Fruit fly (Drosophila melanogaster) whole organism, embryonic: ENCODE measurements around the gene TMEM216.

Source experiments
- CG1024 ChIP-seq: fragments of 200-800 bp; sonication (Bioruptor generic); IDR thresholded peaks from 2 replicates; pipeline ENCODE4 v1.3.6; 2022; ENCODE audit warnings: missing biosample characterization, missing genetic modification characterization
- CG11093 ChIP-seq: fragments of 200-800 bp; sonication (Bioruptor generic); IDR thresholded peaks from 3 replicates; pipeline ENCODE4 v1.3.6; 2022; ENCODE audit warnings: missing biosample characterization, missing genetic modification characterization
- CG12071 ChIP-seq: fragments of 200-800 bp; sonication (Bioruptor generic); optimal IDR thresholded peaks from 3 replicates; lab custom pipeline; 2018; ENCODE audit warnings: missing biosample characterization, mild to moderate bottlenecking, missing genetic modification characterization
- CG12155 ChIP-seq: fragments of 200-800 bp; sonication (Bioruptor generic); optimal IDR thresholded peaks from 3 replicates; lab custom pipeline; 2016; ENCODE audit warnings: missing biosample characterization, missing genetic modification characterization
- CG12659 ChIP-seq: fragments of 200-800 bp; sonication (Bioruptor generic); optimal IDR thresholded peaks from 3 replicates; lab custom pipeline; 2017; ENCODE audit warnings: mild to moderate bottlenecking, missing biosample characterization, missing genetic modification reagents, missing genetic modification characterization
- CG13287 ChIP-seq: fragments of 200-800 bp; sonication (Bioruptor generic); IDR thresholded peaks from 2 replicates; pipeline ENCODE4 v1.3.6; 2022; ENCODE audit warnings: missing biosample characterization, missing genetic modification characterization; ENCODE audit not compliant: partially characterized antibody
- CG14050 ChIP-seq: fragments of 200-800 bp; sonication (Bioruptor generic); IDR thresholded peaks from 3 replicates; pipeline ENCODE4 v1.3.6; 2022; ENCODE audit warnings: missing biosample characterization, missing genetic modification characterization
- CG14441 ChIP-seq: fragments of 200-800 bp; sonication (Bioruptor generic); IDR thresholded peaks from 2 replicates; pipeline ENCODE4 v1.3.6; 2022; ENCODE audit warnings: missing biosample characterization, missing genetic modification characterization
- CG16863 ChIP-seq: fragments of 200-800 bp; sonication (Bioruptor generic); optimal IDR thresholded peaks from 3 replicates; lab custom pipeline; 2016; ENCODE audit warnings: missing biosample characterization, missing genetic modification characterization
- CG17385 ChIP-seq: fragments of 200-800 bp; sonication (Bioruptor generic); optimal IDR thresholded peaks from 3 replicates; lab custom pipeline; 2018; ENCODE audit warnings: missing biosample characterization, mild to moderate bottlenecking, missing genetic modification characterization
- CG1832 ChIP-seq: fragments of 200-800 bp; sonication (Bioruptor generic); optimal IDR thresholded peaks from 2 replicates; lab custom pipeline; 2017; ENCODE audit warnings: missing biosample characterization, mild to moderate bottlenecking, missing genetic modification characterization, inconsistent platforms
- CG2199 ChIP-seq: fragments of 200-800 bp; sonication (Bioruptor generic); IDR thresholded peaks from 3 replicates; pipeline ENCODE4 v1.3.6; 2022; ENCODE audit warnings: missing biosample characterization, missing genetic modification characterization
- CG30403 ChIP-seq: fragments of 200-800 bp; sonication (Bioruptor generic); optimal IDR thresholded peaks from 3 replicates; lab custom pipeline; 2016; ENCODE audit warnings: missing biosample characterization, missing genetic modification characterization
- CG3838 ChIP-seq: fragments of 200-800 bp; sonication (Bioruptor generic); optimal IDR thresholded peaks from 3 replicates; lab custom pipeline; 2016; ENCODE audit warnings: missing biosample characterization, missing genetic modification characterization
- CG6683 ChIP-seq: fragments of 200-800 bp; sonication (Bioruptor generic); optimal IDR thresholded peaks from 2 replicates; lab custom pipeline; 2017; ENCODE audit warnings: missing biosample characterization, mild to moderate bottlenecking, missing genetic modification characterization, missing genetic modification reagents
- CG6813 ChIP-seq: fragments of 200-800 bp; sonication (Bioruptor generic); optimal IDR thresholded peaks from 2 replicates; lab custom pipeline; 2017; ENCODE audit warnings: missing biosample characterization, missing genetic modification characterization, mild to moderate bottlenecking, moderate library complexity, missing genetic modification reagents
- CG8944 ChIP-seq: fragments of 200-800 bp; sonication (Bioruptor generic); optimal IDR thresholded peaks from 3 replicates; lab custom pipeline; 2016; ENCODE audit warnings: missing biosample characterization, missing genetic modification characterization
- Dbx ChIP-seq: fragments of 200-800 bp; sonication (Bioruptor generic); IDR thresholded peaks from 3 replicates; pipeline ENCODE4 v1.3.6; 2022; ENCODE audit warnings: missing biosample characterization, missing genetic modification characterization
- Dip2 ChIP-seq: fragments of 200-800 bp; sonication (Bioruptor generic); IDR thresholded peaks from 2 replicates; pipeline ENCODE4 v1.3.6; 2022; ENCODE audit warnings: missing biosample characterization, missing genetic modification characterization
- Dp ChIP-seq: fragments of 200-800 bp; sonication (Bioruptor generic); optimal IDR thresholded peaks from 2 replicates; lab custom pipeline; 2018; ENCODE audit warnings: missing biosample characterization, mild to moderate bottlenecking, missing genetic modification characterization, moderate library complexity
- Drgx ChIP-seq: fragments of 200-800 bp; sonication (Bioruptor generic); IDR thresholded peaks from 2 replicates; pipeline ENCODE4 v1.3.6; 2022; ENCODE audit warnings: missing biosample characterization, missing genetic modification characterization
- Hr51 ChIP-seq, 2 experiments: fragments of 200-800 bp; sonication (Bioruptor generic); optimal IDR thresholded peaks; 2 replicates in 1 of 2; 3 replicates in 1 of 2; lab custom pipeline; 2016 to 2018; ENCODE audit warnings: missing biosample characterization in 2 of 2, missing genetic modification characterization in 2 of 2, mild to moderate bottlenecking in 1 of 2, moderate library complexity in 1 of 2
- Hr78 ChIP-seq, 2 experiments: fragments of 200-800 bp in 1 of 2; fragments of >200 bp in 1 of 2; sonication (Bioruptor generic) in 1 of 2; optimal IDR thresholded peaks; 2 replicates each; lab custom pipeline; 2017 to 2019; ENCODE audit warnings: missing biosample characterization in 2 of 2, missing genetic modification characterization in 2 of 2, mild to moderate bottlenecking in 1 of 2, moderate library complexity in 1 of 2
- Kr ChIP-seq: fragments of 200-800 bp; sonication (Bioruptor generic); optimal IDR thresholded peaks from 2 replicates; lab custom pipeline; 2017; ENCODE audit warnings: missing biosample characterization, mild to moderate bottlenecking, missing genetic modification characterization
- Lpt ChIP-seq: fragments of >200 bp; optimal IDR thresholded peaks from 2 replicates; lab custom pipeline; 2018; ENCODE audit warnings: missing biosample characterization, missing genetic modification characterization
- MESR4 ChIP-seq: fragments of 200-800 bp; sonication (Bioruptor generic); optimal IDR thresholded peaks from 2 replicates; lab custom pipeline; 2018; ENCODE audit warnings: missing biosample characterization, mild to moderate bottlenecking, missing genetic modification characterization, moderate library complexity
- NK7.1 ChIP-seq: fragments of 200-800 bp; sonication (Bioruptor generic); optimal IDR thresholded peaks from 3 replicates; lab custom pipeline; 2016; ENCODE audit warnings: missing biosample characterization, missing genetic modification characterization
- Side ChIP-seq: fragments of 200-800 bp; sonication (Bioruptor generic); optimal IDR thresholded peaks from 2 replicates; lab custom pipeline; 2016; ENCODE audit warnings: missing biosample characterization, missing genetic modification characterization
- Stat92E ChIP-seq, 3 experiments: fragments of >200 bp in 2 of 3; fragments of 200-800 bp in 1 of 3; sonication (Bioruptor generic) in 1 of 3; optimal IDR thresholded peaks; 2 replicates each; lab custom pipeline; 2017 to 2019; ENCODE audit warnings: missing biosample characterization in 3 of 3, missing genetic modification characterization in 3 of 3, mild to moderate bottlenecking in 1 of 3, moderate library complexity in 1 of 3
- Trl ChIP-seq, 3 experiments: fragments of >200 bp in 2 of 3; fragments of 200-800 bp in 1 of 3; sonication (Bioruptor generic) in 1 of 3; optimal IDR thresholded peaks; 2 replicates in 1 of 3; 3 replicates in 2 of 3; lab custom pipeline; 2016 to 2017; ENCODE audit warnings: missing biosample characterization in 1 of 3, missing genetic modification characterization in 1 of 3
- cad ChIP-seq: fragments of >200 bp; optimal IDR thresholded peaks from 2 replicates; lab custom pipeline; 2017; ENCODE audit warnings: missing biosample characterization, missing genetic modification characterization
- croc ChIP-seq: fragments of 200-800 bp; sonication (Bioruptor generic); conservative IDR thresholded peaks from 3 replicates; pipeline ENCODE4 v1.3.6; 2022; ENCODE audit warnings: missing biosample characterization, missing genetic modification characterization
- disco-r ChIP-seq: fragments of 200-800 bp; sonication (Bioruptor generic); optimal IDR thresholded peaks from 2 replicates; lab custom pipeline; 2016; ENCODE audit warnings: missing biosample characterization, missing genetic modification characterization
- dmrt11E ChIP-seq: fragments of 200-800 bp; sonication (Bioruptor generic); optimal IDR thresholded peaks from 3 replicates; lab custom pipeline; 2018; ENCODE audit warnings: missing biosample characterization, mild to moderate bottlenecking, missing genetic modification characterization, moderate library complexity
- dysf ChIP-seq: fragments of 200-800 bp; sonication (Bioruptor generic); IDR thresholded peaks from 3 replicates; pipeline ENCODE4 v1.3.6; 2022; ENCODE audit warnings: missing biosample characterization, missing genetic modification characterization
- gem ChIP-seq: fragments of 200-800 bp; sonication (Bioruptor generic); optimal IDR thresholded peaks from 2 replicates; lab custom pipeline; 2019; ENCODE audit warnings: missing biosample characterization, mild to moderate bottlenecking, missing genetic modification characterization, moderate library complexity
- ham ChIP-seq: fragments of 200-800 bp; sonication (Bioruptor generic); IDR thresholded peaks from 2 replicates; pipeline ENCODE4 v1.3.6; 2022; ENCODE audit warnings: missing biosample characterization, missing genetic modification characterization
- ind ChIP-seq: fragments of 200-800 bp; sonication (Bioruptor generic); optimal IDR thresholded peaks from 3 replicates; lab custom pipeline; 2016; ENCODE audit warnings: missing biosample characterization, missing genetic modification characterization
- inv ChIP-seq: fragments of 200-800 bp; sonication (Bioruptor generic); IDR thresholded peaks from 2 replicates; pipeline ENCODE4 v1.3.6; 2022; ENCODE audit warnings: missing biosample characterization, missing genetic modification characterization; ENCODE audit not compliant: partially characterized antibody
- lola ChIP-seq, 3 experiments: fragments of >200 bp in 2 of 3; fragments of 200-800 bp in 1 of 3; sonication (Bioruptor generic) in 1 of 3; optimal IDR thresholded peaks; 2 replicates each; lab custom pipeline; 2017 to 2019; ENCODE audit warnings: missing biosample characterization in 3 of 3, missing genetic modification characterization in 3 of 3, mild to moderate bottlenecking in 1 of 3, moderate library complexity in 1 of 3
- luna ChIP-seq: fragments of 200-800 bp; sonication (Bioruptor generic); optimal IDR thresholded peaks from 2 replicates; lab custom pipeline; 2016; ENCODE audit warnings: missing biosample characterization, missing genetic modification characterization
- nerfin-1 ChIP-seq: fragments of 200-800 bp; sonication (Bioruptor generic); optimal IDR thresholded peaks from 3 replicates; lab custom pipeline; 2019; ENCODE audit warnings: missing biosample characterization, mild to moderate bottlenecking, missing genetic modification characterization, moderate library complexity
- onecut ChIP-seq: fragments of 200-800 bp; sonication (Bioruptor generic); IDR thresholded peaks from 2 replicates; pipeline ENCODE4 v1.3.6; 2022; ENCODE audit warnings: missing biosample characterization, missing genetic modification characterization
- run ChIP-seq: fragments of 200-800 bp; sonication (Bioruptor generic); optimal IDR thresholded peaks from 3 replicates; lab custom pipeline; 2018; ENCODE audit warnings: missing biosample characterization, mild to moderate bottlenecking, missing genetic modification characterization
- shn ChIP-seq: fragments of 200-800 bp; sonication (Bioruptor generic); optimal IDR thresholded peaks from 3 replicates; lab custom pipeline; 2016; ENCODE audit warnings: missing biosample characterization, missing genetic modification characterization
- slou ChIP-seq: fragments of 200-800 bp; sonication (Bioruptor generic); optimal IDR thresholded peaks from 3 replicates; lab custom pipeline; 2016; ENCODE audit warnings: missing biosample characterization, missing genetic modification characterization
- sna ChIP-seq: fragments of 200-800 bp; sonication (Bioruptor generic); IDR thresholded peaks from 2 replicates; pipeline ENCODE4 v1.3.6; 2022; ENCODE audit warnings: missing biosample characterization, missing genetic modification characterization; ENCODE audit not compliant: partially characterized antibody
- unc-4 ChIP-seq: fragments of 200-800 bp; sonication (Bioruptor generic); IDR thresholded peaks from 2 replicates; pipeline ENCODE4 v1.3.6; 2022; ENCODE audit warnings: missing biosample characterization, missing genetic modification characterization; ENCODE audit not compliant: partially characterized antibody
- wor ChIP-seq: fragments of 200-800 bp; sonication (Bioruptor generic); IDR thresholded peaks from 2 replicates; pipeline ENCODE4 v1.3.6; 2022; ENCODE audit warnings: missing biosample characterization, missing genetic modification characterization

Gene TMEM216

dm6 chr3R:8746354-8746753 lies 30.3 kb downstream of the TMEM216 start (continued):
- TF ChIP-seq CG3838 (GFP tag; lab: Kevin White, UChicago): no peak
- peak; percentile 45 for TF ChIP-seq CG6813 (GFP tag; lab: Kevin White, UChicago)
- no peak for TF ChIP-seq MESR4 (GFP tag; lab: Kevin White, UChicago)
- TF ChIP-seq shn (GFP tag; lab: Kevin White, UChicago): no peak
- no peak for TF ChIP-seq Kr
- TF ChIP-seq luna (GFP tag; lab: Kevin White, UChicago): no peak
- no peak for TF ChIP-seq slou (GFP tag; lab: Kevin White, UChicago)
- no peak for TF ChIP-seq CG14441
- peak; percentile 23 for TF ChIP-seq CG12659
- no peak for TF ChIP-seq Trl (optimal IDR thresholded peaks at IDR 0.05; lab: Kevin White, UChicago)
- no peak for TF ChIP-seq Trl (GFP tag; optimal IDR thresholded peaks at IDR 0.05; lab: Kevin White, UChicago)
- peak; percentile 64 for TF ChIP-seq CG17385 (GFP tag; lab: Kevin White, UChicago)
- TF ChIP-seq CG11093 (GFP tag; lab: Robert Waterston, UW): peak; percentile 54; the same call in 2 of the 3 replicates
- no peak for TF ChIP-seq CG6683 (GFP tag; lab: Kevin White, UChicago)
- TF ChIP-seq CG30403 (GFP tag; lab: Kevin White, UChicago): peak; percentile 71
- TF ChIP-seq Hr51 (GFP tag; optimal IDR thresholded peaks at IDR 0.05; lab: Kevin White, UChicago): peak in 1 of 2 experiments; percentile 80
- peak; percentile 84 for TF ChIP-seq gem (tag; lab: Kevin White, UChicago)
- TF ChIP-seq Drgx (GFP tag; lab: Robert Waterston, UW): peak; percentile 81
- TF ChIP-seq Hr78 (GFP tag; optimal IDR thresholded peaks at IDR 0.05; lab: Kevin White, UChicago): no peak
- TF ChIP-seq Lpt (GFP tag; lab: Kevin White, UChicago): no peak
- TF ChIP-seq dmrt11E (tag; lab: Kevin White, UChicago): peak; percentile 71
- TF ChIP-seq Dip2 (GFP tag; lab: Robert Waterston, UW): no peak
- TF ChIP-seq CG12071 (GFP tag; lab: Kevin White, UChicago): no peak
- no peak for TF ChIP-seq nerfin-1 (tag; lab: Kevin White, UChicago)
- TF ChIP-seq CG8944 (GFP tag; lab: Kevin White, UChicago): no peak
- TF ChIP-seq lola (GFP tag; optimal IDR thresholded peaks at IDR 0.05; lab: Kevin White, UChicago): peak in 1 of 3 experiments; percentile 65
- no peak for TF ChIP-seq CG1832 (GFP tag; lab: Kevin White, UChicago)
- no peak for TF ChIP-seq inv (GFP tag; lab: Robert Waterston, UW)
- TF ChIP-seq ind (GFP tag; lab: Kevin White, UChicago): peak; percentile 54
- peak; percentile 23 for TF ChIP-seq NK7.1 (GFP tag; lab: Kevin White, UChicago)
- TF ChIP-seq cad (GFP tag; lab: Kevin White, UChicago): no peak
- no peak for TF ChIP-seq unc-4 (GFP tag; lab: Robert Waterston, UW)
- TF ChIP-seq CG13287 (GFP tag; lab: Robert Waterston, UW): no peak
- no peak for TF ChIP-seq disco-r (GFP tag; lab: Kevin White, UChicago)
- peak; percentile 80; the same call in 1 of the 2 replicates for TF ChIP-seq onecut (GFP tag; lab: Robert Waterston, UW)
- TF ChIP-seq Dp: no peak
- peak; percentile 29 for TF ChIP-seq CG12155 (GFP tag; lab: Kevin White, UChicago)
- peak; percentile 42; the same call in 1 of the 2 replicates for TF ChIP-seq CG1024 (GFP tag; lab: Robert Waterston, UW)
- peak; percentile 37; the same call in 1 of the 3 replicates for TF ChIP-seq CG14050 (GFP tag; lab: Robert Waterston, UW)
- TF ChIP-seq ham: no peak
- peak; percentile 46; the same call in 1 of the 3 replicates for TF ChIP-seq croc (GFP tag; lab: Robert Waterston, UW)
- TF ChIP-seq Dbx (GFP tag; lab: Robert Waterston, UW): no peak
- TF ChIP-seq run (tag; lab: Kevin White, UChicago): peak; percentile 38
- no peak for TF ChIP-seq CG2199
- no peak for TF ChIP-seq sna (GFP tag; lab: Robert Waterston, UW)
- peak; percentile 46; the same call in 1 of the 2 replicates for TF ChIP-seq wor (GFP tag; lab: Robert Waterston, UW)
- peak; percentile 54; the same call in 1 of the 3 replicates for TF ChIP-seq dysf (GFP tag; lab: Robert Waterston, UW)
- no peak for TF ChIP-seq CG16863 (GFP tag; lab: Kevin White, UChicago)
- TF ChIP-seq Stat92E (GFP tag; optimal IDR thresholded peaks at IDR 0.05; lab: Kevin White, UChicago): no peak
- no peak for TF ChIP-seq Side (GFP tag; lab: Kevin White, UChicago)
